Worm (Caenorhabditis elegans) whole organism, midembryonic: ENCODE data around the gene col-102.

ENCODE experiments used
- T22C8.4 ChIP-seq: fragments of 200-800 bp; sonication (Bioruptor generic); IDR thresholded peaks from 2 replicates; pipeline ENCODE4 v1.3.6; 2022; ENCODE audit warnings: missing genetic modification characterization, missing compliant biosample characterization
- cog-1 ChIP-seq: sonication (generic microtip); optimal IDR thresholded peaks from 2 replicates; lab custom pipeline; 2016; ENCODE audit warnings: missing genetic modification characterization, missing compliant biosample characterization
- flt-1 ChIP-seq: fragments of 200-800 bp; sonication (Bioruptor generic); IDR thresholded peaks from 2 replicates; pipeline ENCODE4 v1.3.6; 2022; ENCODE audit warnings: missing genetic modification characterization, missing compliant biosample characterization
- klf-2 ChIP-seq: fragments of 200-800 bp; sonication (Bioruptor generic); conservative IDR thresholded peaks from 2 replicates; pipeline ENCODE4 v1.3.6; 2022; ENCODE audit warnings: missing genetic modification reagents, missing genetic modification characterization, missing compliant biosample characterization
- med-1 ChIP-seq: sonication (generic microtip); optimal IDR thresholded peaks from 2 replicates; lab custom pipeline; 2017; ENCODE audit warnings: missing genetic modification characterization, mild to moderate bottlenecking, missing compliant biosample characterization, antibody characterized with exemption, missing genetic modification reagents; ENCODE audit not compliant: insufficient read depth
- ref-1 ChIP-seq: fragments of 200-800 bp; sonication (Bioruptor generic); conservative IDR thresholded peaks from 2 replicates; pipeline ENCODE4 v1.3.6; 2022; ENCODE audit warnings: missing genetic modification reagents, missing genetic modification characterization, missing compliant biosample characterization
- tab-1 ChIP-seq: fragments of 200-800 bp; sonication (Bioruptor generic); IDR thresholded peaks from 2 replicates; pipeline ENCODE4 v1.3.6; 2022; ENCODE audit warnings: missing genetic modification characterization, missing compliant biosample characterization
- ztf-23 ChIP-seq: fragments of 200-800 bp; sonication (Bioruptor generic); IDR thresholded peaks from 2 replicates; pipeline ENCODE4 v1.3.6; 2022; ENCODE audit warnings: missing genetic modification reagents, missing genetic modification characterization, missing compliant biosample characterization
- ztf-29 ChIP-seq: fragments of 200-800 bp; sonication (Bioruptor generic); IDR thresholded peaks from 2 replicates; pipeline ENCODE4 v1.3.6; 2022; ENCODE audit warnings: missing genetic modification reagents, missing genetic modification characterization, missing compliant biosample characterization

Gene col-102

DNA sequence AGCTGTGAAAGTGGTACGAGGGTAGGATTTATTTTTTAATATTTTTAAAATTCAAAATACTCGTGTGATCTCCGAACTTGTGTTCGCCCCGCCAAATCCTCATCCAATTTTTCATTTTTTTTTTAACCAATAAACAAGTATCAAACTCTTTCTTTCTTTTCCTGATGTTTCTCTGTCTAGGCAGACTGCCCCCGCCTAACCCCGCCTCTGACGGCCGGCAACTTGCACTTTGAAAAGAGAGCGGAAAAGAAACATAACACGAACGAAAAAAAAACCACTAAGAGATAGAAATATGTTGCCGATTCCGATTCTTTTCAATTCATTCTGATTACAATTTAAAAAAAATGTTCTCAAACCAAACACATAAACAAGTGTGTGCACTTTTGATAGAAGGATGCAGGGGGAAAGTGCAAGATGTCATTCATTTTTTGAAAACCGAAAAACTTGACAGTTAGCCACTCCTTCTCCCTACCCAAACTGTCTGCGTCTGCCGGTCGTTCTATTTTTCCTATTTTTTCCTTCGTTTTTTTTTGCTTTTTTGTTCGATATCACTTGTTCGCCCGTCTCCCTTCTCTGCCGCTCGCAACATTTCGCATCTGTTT is 21.8 kb downstream of the col-102 start:
- TF ChIP-seq flt-1 (no peak), med-1 (GFP tag; lab: Kevin White, UChicago) (no peak), cog-1 (tag; lab: Kevin White, UChicago) (no peak), ztf-29 (GFP tag; lab: Robert Waterston, UW) (no peak), tab-1 (GFP tag; lab: Robert Waterston, UW) (no peak), ref-1 (GFP tag; lab: Robert Waterston, UW) (no peak), T22C8.4 (GFP tag; lab: Robert Waterston, UW) (no peak), ztf-23 (GFP tag; lab: Robert Waterston, UW) (no peak), klf-2 (GFP tag; lab: Robert Waterston, UW) (no peak)

DNA sequence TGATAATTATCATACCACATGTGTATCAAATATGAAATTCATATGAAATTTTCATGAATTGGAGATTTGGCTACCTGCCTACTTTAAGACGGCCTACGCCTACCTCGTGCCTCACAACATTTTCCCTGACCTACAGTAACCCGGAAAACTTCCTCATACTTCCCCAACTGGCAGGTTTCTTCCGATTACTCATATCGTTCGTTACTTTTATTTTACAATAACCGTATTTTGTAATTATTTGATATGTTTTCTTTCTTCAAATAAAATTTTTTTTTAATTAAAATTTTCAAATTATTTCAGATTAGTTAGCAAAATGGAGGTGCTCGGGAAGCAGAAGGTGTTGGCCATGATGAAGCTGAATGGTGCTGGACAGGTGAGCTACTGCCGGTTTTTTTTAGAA is 23.0 kb downstream of the col-102 start, which contains the start of gene nhr-76:
nhr-76 (plus strand) TSS at position 301 of the 400 bp plus-strand sequence.
- TF ChIP-seq tab-1 (GFP tag; lab: Robert Waterston, UW): no peak
- TF ChIP-seq klf-2 (GFP tag; lab: Robert Waterston, UW): no peak
- no peak for TF ChIP-seq ref-1 (GFP tag; lab: Robert Waterston, UW)
- TF ChIP-seq flt-1: no peak
- TF ChIP-seq cog-1 (tag; lab: Kevin White, UChicago): no peak
- no peak for TF ChIP-seq T22C8.4 (GFP tag; lab: Robert Waterston, UW)
- no peak for TF ChIP-seq ztf-23 (GFP tag; lab: Robert Waterston, UW)
- TF ChIP-seq med-1 (GFP tag; lab: Kevin White, UChicago): no peak
- TF ChIP-seq ztf-29 (GFP tag; lab: Robert Waterston, UW): no peak

DNA sequence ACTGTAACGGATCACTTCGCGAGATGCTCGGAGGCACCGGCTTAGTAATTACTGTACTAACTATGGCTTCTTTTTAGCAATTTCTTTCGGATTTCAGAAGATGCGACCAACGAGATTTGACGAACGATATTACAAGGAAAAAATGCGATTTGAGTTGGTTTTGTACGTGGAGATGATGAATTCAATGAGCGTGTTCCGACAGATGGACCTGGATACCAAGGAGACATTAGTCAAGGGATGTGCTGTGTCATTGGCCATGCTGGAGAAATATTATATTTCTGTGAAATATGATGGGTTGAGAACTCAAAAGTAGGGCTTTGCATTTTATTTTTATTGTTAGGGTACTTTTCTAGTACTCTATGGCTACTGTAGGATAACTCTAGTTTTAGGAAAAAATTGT is 26.4 kb downstream of the col-102 start:
- no peak for TF ChIP-seq ztf-29 (GFP tag; lab: Robert Waterston, UW)
- no peak for TF ChIP-seq ztf-23 (GFP tag; lab: Robert Waterston, UW)
- no peak for TF ChIP-seq med-1 (GFP tag; lab: Kevin White, UChicago)
- TF ChIP-seq cog-1 (tag; lab: Kevin White, UChicago): no peak
- no peak for TF ChIP-seq T22C8.4 (GFP tag; lab: Robert Waterston, UW)
- TF ChIP-seq klf-2 (GFP tag; lab: Robert Waterston, UW): no peak
- TF ChIP-seq tab-1 (GFP tag; lab: Robert Waterston, UW): no peak
- TF ChIP-seq ref-1 (GFP tag; lab: Robert Waterston, UW): no peak
- no peak for TF ChIP-seq flt-1

DNA sequence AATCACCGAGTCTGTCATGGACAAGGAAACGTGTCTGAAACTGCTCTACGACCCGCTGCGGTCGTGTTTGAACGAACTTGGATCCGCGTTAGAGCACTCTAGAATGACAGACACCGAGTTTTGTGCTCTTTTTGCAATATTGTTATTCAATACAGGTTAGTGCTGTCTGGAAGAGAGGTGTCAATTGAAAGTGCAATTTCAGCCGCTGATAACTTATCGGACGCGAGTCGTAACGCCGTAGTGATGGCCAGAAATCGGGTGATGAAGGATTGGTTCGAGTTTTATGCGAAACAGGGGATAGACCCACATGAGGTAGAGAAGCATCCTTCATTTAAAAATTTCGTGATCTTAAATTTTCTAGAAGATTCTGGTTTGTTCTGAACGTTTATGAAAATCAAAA is 27.6 kb downstream of the col-102 start:
- no peak for TF ChIP-seq cog-1 (tag; lab: Kevin White, UChicago)

DNA sequence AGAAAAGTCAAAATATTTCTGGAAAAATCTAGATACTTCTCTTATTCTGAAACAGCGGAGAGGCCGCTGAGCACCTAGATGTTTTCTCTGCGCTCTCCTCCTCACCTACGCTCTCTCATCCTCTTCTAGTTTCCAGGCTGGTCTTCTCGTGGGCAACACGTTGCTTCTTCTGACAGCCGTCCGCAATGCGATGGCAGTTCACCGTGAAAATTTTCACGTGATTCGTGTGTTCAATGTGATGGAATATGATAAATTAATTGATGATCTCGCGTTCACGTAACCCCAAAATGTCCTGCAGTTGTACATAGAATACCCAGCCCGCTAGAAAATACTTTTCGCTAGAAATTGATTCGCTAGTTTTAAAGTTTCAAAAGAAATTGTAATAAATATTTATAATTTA is 29.3 kb downstream of the col-102 start:
- TF ChIP-seq ztf-23 (GFP tag; lab: Robert Waterston, UW) (no peak), klf-2 (GFP tag; lab: Robert Waterston, UW) (no peak), flt-1 (no peak), med-1 (GFP tag; lab: Kevin White, UChicago) (no peak), T22C8.4 (GFP tag; lab: Robert Waterston, UW) (no peak), ztf-29 (GFP tag; lab: Robert Waterston, UW) (no peak), ref-1 (GFP tag; lab: Robert Waterston, UW) (no peak), tab-1 (GFP tag; lab: Robert Waterston, UW) (no peak), cog-1 (tag; lab: Kevin White, UChicago) (no peak)

DNA sequence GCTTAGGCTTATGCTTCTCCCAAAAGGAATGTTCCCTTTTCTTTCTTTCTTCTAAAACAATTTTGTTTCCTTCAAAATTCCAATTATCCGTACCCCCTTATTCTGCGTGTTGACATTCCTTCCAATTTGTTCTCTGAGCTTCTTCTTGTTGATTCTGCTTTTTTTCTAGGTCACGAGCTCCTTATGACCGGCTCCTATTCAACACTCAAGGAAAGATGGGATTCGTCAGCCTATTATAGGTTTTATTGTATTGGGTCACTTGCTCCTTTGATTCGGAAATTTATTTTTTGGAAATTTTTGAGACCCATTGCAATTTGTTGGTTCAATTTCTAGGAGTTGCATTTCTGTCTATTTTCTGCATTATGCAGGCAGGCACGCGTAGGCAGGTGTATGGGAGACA is 34.9 kb downstream of the col-102 start:
- TF ChIP-seq cog-1 (tag; lab: Kevin White, UChicago): no peak
- no peak for TF ChIP-seq flt-1
- TF ChIP-seq klf-2 (GFP tag; lab: Robert Waterston, UW): no peak
- no peak for TF ChIP-seq med-1 (GFP tag; lab: Kevin White, UChicago)
- TF ChIP-seq ref-1 (GFP tag; lab: Robert Waterston, UW): no peak
- TF ChIP-seq ztf-23 (GFP tag; lab: Robert Waterston, UW): no peak
- TF ChIP-seq tab-1 (GFP tag; lab: Robert Waterston, UW): no peak
- TF ChIP-seq ztf-29 (GFP tag; lab: Robert Waterston, UW): no peak
- no peak for TF ChIP-seq T22C8.4 (GFP tag; lab: Robert Waterston, UW)

DNA sequence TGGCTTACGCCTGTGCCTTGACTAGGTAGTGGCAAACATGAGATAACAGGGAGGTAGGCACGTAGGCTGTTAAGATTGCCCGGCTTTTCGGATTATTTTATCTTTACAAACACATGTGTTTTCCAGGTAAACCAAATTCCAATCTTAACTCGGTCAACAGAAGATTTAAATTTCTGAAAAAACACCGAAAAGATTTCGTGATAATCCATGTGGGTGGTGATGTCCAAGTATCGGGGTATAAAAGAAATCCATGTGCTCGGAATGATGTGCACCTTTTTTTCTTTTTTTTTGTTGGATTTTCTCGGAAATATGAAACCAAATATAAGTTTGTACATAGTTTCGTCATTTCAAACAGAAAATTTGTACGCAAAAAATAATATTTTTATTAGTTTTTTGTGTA is 39.2 kb downstream of the col-102 start:
- TF ChIP-seq klf-2 (GFP tag; lab: Robert Waterston, UW) (no peak), flt-1 (no peak), tab-1 (GFP tag; lab: Robert Waterston, UW) (no peak), T22C8.4 (GFP tag; lab: Robert Waterston, UW) (no peak), cog-1 (tag; lab: Kevin White, UChicago) (no peak)

DNA sequence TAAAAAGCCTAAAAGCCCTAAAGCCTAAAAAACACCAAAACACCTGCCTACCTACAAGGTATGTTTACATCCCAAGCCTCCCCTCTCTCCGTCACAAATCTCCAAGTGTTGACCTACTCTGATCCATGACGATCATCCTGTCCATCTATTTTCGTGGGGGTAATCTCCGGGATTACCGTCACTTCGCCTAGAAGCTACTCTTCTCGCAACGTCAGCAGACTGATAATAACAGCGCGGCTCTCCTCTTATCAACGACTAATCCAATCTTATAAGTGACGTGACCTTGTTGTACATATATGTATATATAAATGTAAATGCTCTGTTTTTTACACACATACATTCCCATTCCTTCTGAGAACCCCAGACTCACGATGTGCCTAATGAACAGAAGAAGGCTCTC is 44.1 kb downstream of the col-102 start:
- no peak for TF ChIP-seq cog-1 (tag; lab: Kevin White, UChicago)
- TF ChIP-seq klf-2 (GFP tag; lab: Robert Waterston, UW): no peak
- TF ChIP-seq ztf-23 (GFP tag; lab: Robert Waterston, UW): no peak
- TF ChIP-seq ztf-29 (GFP tag; lab: Robert Waterston, UW): no peak
- TF ChIP-seq T22C8.4 (GFP tag; lab: Robert Waterston, UW): no peak
- no peak for TF ChIP-seq med-1 (GFP tag; lab: Kevin White, UChicago)
- no peak for TF ChIP-seq ref-1 (GFP tag; lab: Robert Waterston, UW)
- no peak for TF ChIP-seq tab-1 (GFP tag; lab: Robert Waterston, UW)
- no peak for TF ChIP-seq flt-1

DNA sequence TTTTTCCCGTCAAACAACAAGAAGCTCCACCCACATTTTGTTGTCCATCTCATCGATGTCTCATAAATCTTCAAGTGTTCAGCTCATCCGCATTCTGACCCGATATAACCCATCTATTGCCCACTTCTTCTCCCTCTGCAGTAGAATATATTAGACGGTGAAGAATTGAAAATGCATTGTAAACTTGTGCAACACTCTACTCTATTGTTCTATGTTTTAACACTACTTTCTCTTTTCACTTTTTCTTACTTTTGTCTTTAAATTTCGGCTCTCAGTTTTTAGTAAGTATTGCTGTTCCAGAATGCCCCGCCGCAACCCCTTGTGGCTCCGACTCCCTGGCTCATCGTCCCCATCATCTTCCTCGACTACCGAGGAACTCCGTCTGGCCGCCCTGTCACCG is 45.1 kb downstream of the col-102 start, which contains the start of gene K11H12.9:
K11H12.9 (plus strand) TSS at position 301 of the 400 bp plus-strand sequence.
- TF ChIP-seq ztf-23 (GFP tag; lab: Robert Waterston, UW): no peak
- TF ChIP-seq ref-1 (GFP tag; lab: Robert Waterston, UW): no peak
- no peak for TF ChIP-seq flt-1
- no peak for TF ChIP-seq med-1 (GFP tag; lab: Kevin White, UChicago)
- no peak for TF ChIP-seq klf-2 (GFP tag; lab: Robert Waterston, UW)
- TF ChIP-seq tab-1 (GFP tag; lab: Robert Waterston, UW): no peak
- no peak for TF ChIP-seq cog-1 (tag; lab: Kevin White, UChicago)
- TF ChIP-seq ztf-29 (GFP tag; lab: Robert Waterston, UW): no peak
- no peak for TF ChIP-seq T22C8.4 (GFP tag; lab: Robert Waterston, UW)
